Fruit fly (Drosophila melanogaster) whole organism, embryonic: ENCODE results near the gene CG12310.
A peak's percentile ranks its signal among the peaks of the same experiment; 100 is the strongest.

Source experiments
- Abd-B ChIP-seq: fragments of 200-800 bp; sonication (Bioruptor generic); optimal IDR thresholded peaks from 2 replicates; lab custom pipeline; 2018; ENCODE audit warnings: missing biosample characterization, mild to moderate bottlenecking, missing genetic modification characterization, moderate library complexity
- Ada2b ChIP-seq: fragments of 200-800 bp; sonication (Bioruptor generic); IDR thresholded peaks from 2 replicates; pipeline ENCODE4 v1.3.6; 2022; ENCODE audit warnings: missing biosample characterization, missing genetic modification characterization
- Adf1 ChIP-seq: fragments of 200-800 bp; sonication (Bioruptor generic); IDR thresholded peaks from 2 replicates; pipeline ENCODE4 v1.3.6; 2022; ENCODE audit warnings: missing biosample characterization, missing genetic modification characterization
- Bdp1 ChIP-seq: fragments of 200-800 bp; sonication (Bioruptor generic); optimal IDR thresholded peaks from 3 replicates; lab custom pipeline; 2016; ENCODE audit warnings: missing biosample characterization, missing genetic modification characterization
- Blimp-1 ChIP-seq: fragments of 200-800 bp; sonication (Bioruptor generic); optimal IDR thresholded peaks from 3 replicates; lab custom pipeline; 2018; ENCODE audit warnings: missing biosample characterization, missing genetic modification characterization, mild to moderate bottlenecking, moderate library complexity, missing genetic modification reagents
- CG10321 ChIP-seq: fragments of 200-800 bp; sonication (Bioruptor generic); IDR thresholded peaks from 2 replicates; pipeline ENCODE4 v1.3.6; 2022; ENCODE audit warnings: missing biosample characterization, missing genetic modification characterization
- CG10462 ChIP-seq: fragments of 200-800 bp; sonication (Bioruptor generic); optimal IDR thresholded peaks from 2 replicates; lab custom pipeline; 2016; ENCODE audit warnings: missing biosample characterization, missing genetic modification characterization
- CG11695 ChIP-seq: fragments of 200-800 bp; sonication (Bioruptor generic); IDR thresholded peaks from 3 replicates; pipeline ENCODE4 v1.3.6; 2022; ENCODE audit warnings: missing biosample characterization, missing genetic modification characterization
- CG12236 ChIP-seq: fragments of 200-800 bp; sonication (Bioruptor generic); optimal IDR thresholded peaks from 2 replicates; lab custom pipeline; 2016; ENCODE audit warnings: missing biosample characterization, missing genetic modification characterization
- CG12942 ChIP-seq: fragments of 200-800 bp; sonication (Bioruptor generic); optimal IDR thresholded peaks from 3 replicates; lab custom pipeline; 2016; ENCODE audit warnings: missing biosample characterization, missing genetic modification characterization
- CG14965 ChIP-seq: fragments of 200-800 bp; sonication (Bioruptor generic); optimal IDR thresholded peaks from 2 replicates; lab custom pipeline; 2016; ENCODE audit warnings: missing biosample characterization, missing genetic modification characterization, borderline replicate concordance
- CG17186 ChIP-seq: fragments of 200-800 bp; sonication (Bioruptor generic); optimal IDR thresholded peaks from 3 replicates; lab custom pipeline; 2017; ENCODE audit warnings: missing biosample characterization, missing genetic modification reagents, missing genetic modification characterization
- CG17568 ChIP-seq: fragments of 200-800 bp; sonication (Bioruptor generic); optimal IDR thresholded peaks from 2 replicates; lab custom pipeline; 2018; ENCODE audit warnings: missing biosample characterization, mild to moderate bottlenecking, missing genetic modification characterization, moderate library complexity
- CG17829 ChIP-seq: fragments of 200-800 bp; optimal IDR thresholded peaks from 2 replicates; lab custom pipeline; 2019; ENCODE audit warnings: missing biosample characterization, mild to moderate bottlenecking, missing genetic modification characterization, moderate library complexity
- CG2116 ChIP-seq: fragments of 200-800 bp; sonication (Bioruptor generic); optimal IDR thresholded peaks from 3 replicates; lab custom pipeline; 2018; ENCODE audit warnings: missing biosample characterization, mild to moderate bottlenecking, missing genetic modification characterization
- CG30020 ChIP-seq: fragments of 200-800 bp; optimal IDR thresholded peaks from 2 replicates; lab custom pipeline; 2019; ENCODE audit warnings: missing biosample characterization, mild to moderate bottlenecking, missing genetic modification characterization, moderate library complexity
- CG31388 ChIP-seq: fragments of 200-800 bp; sonication (Bioruptor generic); optimal IDR thresholded peaks from 2 replicates; lab custom pipeline; 2016; ENCODE audit warnings: missing biosample characterization, missing genetic modification characterization
- CG3995 ChIP-seq: fragments of 200-800 bp; sonication (Bioruptor generic); optimal IDR thresholded peaks from 3 replicates; lab custom pipeline; 2016; ENCODE audit warnings: missing biosample characterization, missing genetic modification characterization
- CG4282 ChIP-seq: fragments of 200-800 bp; sonication (Bioruptor generic); optimal IDR thresholded peaks from 2 replicates; lab custom pipeline; 2016; ENCODE audit warnings: missing biosample characterization, missing genetic modification characterization
- CG5953 ChIP-seq: fragments of 200-800 bp; sonication (Bioruptor generic); IDR thresholded peaks from 2 replicates; pipeline ENCODE4 v1.3.6; 2022; ENCODE audit warnings: missing biosample characterization, missing genetic modification characterization
- CG7745 ChIP-seq: fragments of 200-800 bp; sonication (Bioruptor generic); optimal IDR thresholded peaks from 2 replicates; lab custom pipeline; 2018; ENCODE audit warnings: missing biosample characterization, mild to moderate bottlenecking, missing genetic modification characterization, moderate library complexity
- CkIIα-i1 ChIP-seq: fragments of 200-800 bp; sonication (Bioruptor generic); IDR thresholded peaks from 2 replicates; pipeline ENCODE4 v1.3.6; 2022; ENCODE audit warnings: missing biosample characterization, missing genetic modification characterization
- CrebB ChIP-seq: fragments of 200-800 bp; sonication (Bioruptor generic); optimal IDR thresholded peaks from 3 replicates; lab custom pipeline; 2018; ENCODE audit warnings: missing biosample characterization, mild to moderate bottlenecking, missing genetic modification characterization
- Gug ChIP-seq: fragments of 200-800 bp; sonication (Bioruptor generic); IDR thresholded peaks from 4 replicates; pipeline ENCODE4 v1.3.6; 2022; ENCODE audit warnings: missing biosample characterization, missing genetic modification characterization
- HLH54F ChIP-seq: fragments of 200-800 bp; sonication (Bioruptor generic); optimal IDR thresholded peaks from 3 replicates; lab custom pipeline; 2016; ENCODE audit warnings: missing biosample characterization, missing genetic modification characterization
- HmgD ChIP-seq: fragments of 200-800 bp; sonication (Bioruptor generic); optimal IDR thresholded peaks from 3 replicates; lab custom pipeline; 2016; ENCODE audit warnings: missing biosample characterization, missing genetic modification characterization
- Hr78 ChIP-seq, 2 experiments: fragments of 200-800 bp in 1 of 2; fragments of >200 bp in 1 of 2; sonication (Bioruptor generic) in 1 of 2; optimal IDR thresholded peaks; 2 replicates each; lab custom pipeline; 2017 to 2019; ENCODE audit warnings: missing biosample characterization in 2 of 2, missing genetic modification characterization in 2 of 2, mild to moderate bottlenecking in 1 of 2, moderate library complexity in 1 of 2
- Hsf ChIP-seq: fragments of 200-800 bp; sonication (Bioruptor generic); optimal IDR thresholded peaks from 3 replicates; lab custom pipeline; 2016; ENCODE audit warnings: missing biosample characterization, missing genetic modification characterization
- Nf-YC ChIP-seq: fragments of 200-800 bp; optimal IDR thresholded peaks from 3 replicates; lab custom pipeline; 2019; ENCODE audit warnings: missing biosample characterization, mild to moderate bottlenecking, missing genetic modification characterization, moderate library complexity
- Oaz ChIP-seq: fragments of 200-800 bp; sonication (Bioruptor generic); IDR thresholded peaks from 2 replicates; pipeline ENCODE4 v1.3.6; 2022; ENCODE audit warnings: missing biosample characterization, missing genetic modification characterization
- Poxn ChIP-seq: fragments of 200-800 bp; sonication (Bioruptor generic); IDR thresholded peaks from 2 replicates; pipeline ENCODE4 v1.3.6; 2022; ENCODE audit warnings: missing biosample characterization, missing genetic modification characterization
- Sin3A ChIP-seq: fragments of >200 bp; optimal IDR thresholded peaks from 2 replicates; lab custom pipeline; 2018
- Vsx1 ChIP-seq: fragments of 200-800 bp; sonication (Bioruptor generic); optimal IDR thresholded peaks from 2 replicates; lab custom pipeline; 2017; ENCODE audit warnings: missing biosample characterization, mild to moderate bottlenecking, missing genetic modification characterization, missing genetic modification reagents
- ap ChIP-seq: fragments of 200-800 bp; sonication (Bioruptor generic); IDR thresholded peaks from 2 replicates; pipeline ENCODE4 v1.3.6; 2022; ENCODE audit warnings: missing biosample characterization, missing genetic modification characterization
- btn ChIP-seq: fragments of 200-800 bp; sonication (Bioruptor generic); optimal IDR thresholded peaks from 2 replicates; lab custom pipeline; 2016; ENCODE audit warnings: missing biosample characterization, missing genetic modification characterization
- da ChIP-seq: fragments of 200-800 bp; sonication (Bioruptor generic); optimal IDR thresholded peaks from 2 replicates; lab custom pipeline; 2016; ENCODE audit warnings: missing biosample characterization, missing genetic modification characterization
- dati ChIP-seq: fragments of 200-800 bp; sonication (Bioruptor generic); IDR thresholded peaks from 2 replicates; pipeline ENCODE4 v1.3.6; 2022; ENCODE audit warnings: missing biosample characterization, missing genetic modification characterization
- emc ChIP-seq: fragments of 200-800 bp; sonication (Bioruptor generic); optimal IDR thresholded peaks from 2 replicates; lab custom pipeline; 2016; ENCODE audit warnings: missing biosample characterization, missing genetic modification characterization
- fd102C ChIP-seq: fragments of 200-800 bp; sonication (Bioruptor generic); optimal IDR thresholded peaks from 2 replicates; lab custom pipeline; 2018; ENCODE audit warnings: missing biosample characterization, mild to moderate bottlenecking, missing genetic modification characterization, moderate library complexity
- fd96Cb ChIP-seq: fragments of 200-800 bp; sonication (Bioruptor generic); optimal IDR thresholded peaks from 2 replicates; lab custom pipeline; 2018; ENCODE audit warnings: missing biosample characterization, mild to moderate bottlenecking, missing genetic modification characterization, moderate library complexity
- hth ChIP-seq: fragments of >200 bp; optimal IDR thresholded peaks from 2 replicates; lab custom pipeline; 2017; ENCODE audit warnings: inconsistent platforms
- insv ChIP-seq, 2 experiments: fragments of 200-800 bp; sonication (Bioruptor generic); optimal IDR thresholded peaks; 3 replicates each; lab custom pipeline; 2016 to 2018; ENCODE audit warnings: missing biosample characterization in 2 of 2, missing genetic modification characterization in 2 of 2
- lov ChIP-seq, 2 experiments: fragments of 200-800 bp in 1 of 2; fragments of >200 bp in 1 of 2; sonication (Bioruptor generic) in 1 of 2; IDR thresholded peaks in 1 of 2; optimal IDR thresholded peaks in 1 of 2; 2 replicates in 1 of 2; 3 replicates in 1 of 2; pipeline versions ENCODE4 v1.3.6 to Lab custom; 2017 to 2022; ENCODE audit warnings: missing biosample characterization in 1 of 2, missing genetic modification characterization in 1 of 2
- luna ChIP-seq: fragments of 200-800 bp; sonication (Bioruptor generic); optimal IDR thresholded peaks from 2 replicates; lab custom pipeline; 2016; ENCODE audit warnings: missing biosample characterization, missing genetic modification characterization
- nmo ChIP-seq: fragments of 200-800 bp; sonication (Bioruptor generic); optimal IDR thresholded peaks from 2 replicates; lab custom pipeline; 2018; ENCODE audit warnings: missing biosample characterization, mild to moderate bottlenecking, missing genetic modification characterization, moderate library complexity
- repo ChIP-seq: fragments of 200-800 bp; sonication (Bioruptor generic); optimal IDR thresholded peaks from 2 replicates; lab custom pipeline; 2016; ENCODE audit warnings: missing biosample characterization, missing genetic modification characterization
- sens-2 ChIP-seq: fragments of 200-800 bp; sonication (Bioruptor generic); IDR thresholded peaks from 2 replicates; pipeline ENCODE4 v1.3.6; 2022; ENCODE audit warnings: missing biosample characterization, missing genetic modification characterization
- shn ChIP-seq: fragments of 200-800 bp; sonication (Bioruptor generic); optimal IDR thresholded peaks from 3 replicates; lab custom pipeline; 2016; ENCODE audit warnings: missing biosample characterization, missing genetic modification characterization
- tup ChIP-seq: fragments of 200-800 bp; sonication (Bioruptor generic); optimal IDR thresholded peaks from 2 replicates; lab custom pipeline; 2016; ENCODE audit warnings: missing biosample characterization, mild to moderate bottlenecking, missing genetic modification characterization, moderate library complexity
- yki ChIP-seq: fragments of >200 bp; optimal IDR thresholded peaks from 3 replicates; lab custom pipeline; 2018

CG12310 gene

dm6 chr3L:15011638-15012335 lies 38.8 kb downstream of the CG12310 start (continued):
- no peak for TF ChIP-seq Sin3A (lab: Kevin White, UChicago)
- TF ChIP-seq da (GFP tag; lab: Kevin White, UChicago) = no peak
- TF ChIP-seq Poxn (GFP tag; lab: Robert Waterston, UW) = 0 out of 2 replicates have a peak, but pooled peaks have one; percentile 19
- peak; percentile 32 for TF ChIP-seq Bdp1 (GFP tag; lab: Kevin White, UChicago)
- peak; percentile 43; the same call in 2 of the 4 replicates for TF ChIP-seq Gug (GFP tag; lab: Robert Waterston, UW)
- peak; percentile 86 for TF ChIP-seq fd96Cb (tag; lab: Kevin White, UChicago)
- TF ChIP-seq Blimp-1 (GFP tag; lab: Kevin White, UChicago) = peak; percentile 85
- TF ChIP-seq Hr78 (GFP tag; optimal IDR thresholded peaks at IDR 0.05; lab: Kevin White, UChicago) = peak in 1 of 2 experiments; percentile 74
- peak; percentile 42 for TF ChIP-seq fd102C (GFP tag; lab: Kevin White, UChicago)
- peak; percentile 88 for TF ChIP-seq CG17829
- no peak for TF ChIP-seq CG14965
- peak; percentile 36 for TF ChIP-seq Vsx1
- TF ChIP-seq dati (GFP tag; lab: Robert Waterston, UW) = no peak
- no peak for TF ChIP-seq yki (lab: Kevin White, UChicago)
- no peak for TF ChIP-seq HLH54F (GFP tag; lab: Kevin White, UChicago)
- peak; percentile 84 for TF ChIP-seq nmo (GFP tag; lab: Kevin White, UChicago)
- TF ChIP-seq hth = no peak
- no peak for TF ChIP-seq CG10462 (GFP tag; lab: Kevin White, UChicago)
- TF ChIP-seq CG4282 (GFP tag; lab: Kevin White, UChicago) = no peak
- peak; percentile 73 for TF ChIP-seq CG11695 (GFP tag; lab: Robert Waterston, UW)
- TF ChIP-seq CG12236 (GFP tag; lab: Kevin White, UChicago) = no peak
- no peak for TF ChIP-seq tup (GFP tag; lab: Kevin White, UChicago)
- 0 out of 2 replicates have a peak, but pooled peaks have one; percentile 50 for TF ChIP-seq CG5953 (GFP tag; lab: Robert Waterston, UW)
- TF ChIP-seq CG2116 (GFP tag; lab: Kevin White, UChicago) = peak; percentile 18
- no peak for TF ChIP-seq btn (GFP tag; lab: Kevin White, UChicago)
- no peak for TF ChIP-seq Adf1
- no peak for TF ChIP-seq CkIIα-i1 (GFP tag; lab: Robert Waterston, UW)
- peak; percentile 44 for TF ChIP-seq Hsf (GFP tag; lab: Kevin White, UChicago)
- no peak for TF ChIP-seq repo (GFP tag; lab: Kevin White, UChicago)
- TF ChIP-seq CrebB (tag; lab: Kevin White, UChicago) = peak; percentile 71
- peak; percentile 79 for TF ChIP-seq Ada2b (GFP tag; lab: Robert Waterston, UW)
- peak; percentile 4 for TF ChIP-seq CG30020 (tag; lab: Kevin White, UChicago)
- peak; percentile 37; the same call in 1 of the 2 replicates for TF ChIP-seq Oaz (GFP tag; lab: Robert Waterston, UW)
- TF ChIP-seq CG17186 (GFP tag; lab: Kevin White, UChicago) = no peak
- TF ChIP-seq CG7745 (tag; lab: Kevin White, UChicago) = peak; percentile 1
- TF ChIP-seq luna (GFP tag; lab: Kevin White, UChicago) = no peak
- peak; percentile 57 for TF ChIP-seq Nf-YC (tag; lab: Kevin White, UChicago)
- no peak for TF ChIP-seq shn (GFP tag; lab: Kevin White, UChicago)
- TF ChIP-seq Abd-B = peak; percentile 87
- TF ChIP-seq emc = no peak
- peak; percentile 74 for TF ChIP-seq CG31388 (GFP tag; lab: Kevin White, UChicago)
- TF ChIP-seq sens-2 = peak; percentile 65
- peak; percentile 50 for TF ChIP-seq CG17568
- TF ChIP-seq insv (GFP tag; optimal IDR thresholded peaks at IDR 0.05; lab: Kevin White, UChicago) = no peak
- TF ChIP-seq ap (GFP tag; lab: Robert Waterston, UW) = peak; percentile 56; the same call in 1 of the 2 replicates
- TF ChIP-seq CG12942 (GFP tag; lab: Kevin White, UChicago) = peak; percentile 57
- TF ChIP-seq CG3995 (GFP tag; lab: Kevin White, UChicago) = no peak
- no peak for TF ChIP-seq lov (optimal IDR thresholded peaks at IDR 0.05; lab: Kevin White, UChicago)
- peak; percentile 53; the same call in 1 of the 3 replicates for TF ChIP-seq lov (GFP tag; IDR thresholded peaks at IDR 0.05; lab: Robert Waterston, UW)
- no peak for TF ChIP-seq CG10321 (GFP tag; lab: Robert Waterston, UW)
- no peak for TF ChIP-seq HmgD (GFP tag; lab: Kevin White, UChicago)
